Fruit fly (Drosophila melanogaster): ENCODE results near the gene CG3225.

- no peak for TF ChIP-seq br (GFP tag; optimal IDR thresholded peaks at IDR 0.05)
- TF ChIP-seq Myc (optimal IDR thresholded peaks at IDR 0.05), result no peak
- TF ChIP-seq Rel (GFP tag; optimal IDR thresholded peaks at IDR 0.05), result no peak
- no peak for TF ChIP-seq Rel (tag; optimal IDR thresholded peaks at IDR 0.05)
- TF ChIP-seq brk (GFP tag; optimal IDR thresholded peaks at IDR 0.05), result no peak
- no peak for TF ChIP-seq Hr78 (GFP tag; optimal IDR thresholded peaks at IDR 0.05)
- no peak for TF ChIP-seq woc (GFP tag; optimal IDR thresholded peaks at IDR 0.05)
- TF ChIP-seq dl (GFP tag; optimal IDR thresholded peaks at IDR 0.05; ENCODE audit: insufficient read depth in 1 of 2, partially characterized antibody in 2 of 2), result no peak
- no peak for TF ChIP-seq tai (GFP tag; optimal IDR thresholded peaks at IDR 0.05)
- no peak for TF ChIP-seq usp (GFP tag; optimal IDR thresholded peaks at IDR 0.05)
- no peak for TF ChIP-seq Dif (GFP tag; optimal IDR thresholded peaks at IDR 0.05; ENCODE audit: partially characterized antibody)
- TF ChIP-seq sv (GFP tag; optimal IDR thresholded peaks at IDR 0.05), result no peak
- TF ChIP-seq pan (optimal IDR thresholded peaks at IDR 0.05), result no peak
- no peak for TF ChIP-seq CrebA (GFP tag; optimal IDR thresholded peaks at IDR 0.05; ENCODE audit: borderline replicate concordance)
- TF ChIP-seq GATAd (GFP tag; optimal IDR thresholded peaks at IDR 0.05), result no peak
Observed at dm6 chr2L:4800033-4800432, 18.0 kb downstream of the CG3225 start.

Data from whole organism, wandering third instar larva.